Worm (Caenorhabditis elegans) whole organism, L1 larva: Measurements from ENCODE around the gene T03F6.3.

ENCODE experiments used
- C34B4.2 ChIP-seq: sonication (generic microtip); optimal IDR thresholded peaks from 2 replicates; lab custom pipeline; 2017; ENCODE audit warnings: mild to moderate bottlenecking, missing genetic modification characterization, missing compliant biosample characterization
- F16B12.6 ChIP-seq: fragments of 150-350 bp; optimal IDR thresholded peaks from 2 replicates; lab custom pipeline; 2014; ENCODE audit warnings: missing biosample characterization, missing genetic modification characterization
- Y116A8C.19 ChIP-seq: sonication (generic microtip); optimal IDR thresholded peaks from 2 replicates; lab custom pipeline; 2016; ENCODE audit warnings: missing compliant biosample characterization, missing genetic modification characterization, borderline replicate concordance
- aly-2 ChIP-seq: fragments of 150-350 bp; optimal IDR thresholded peaks from 2 replicates; lab custom pipeline; 2014; ENCODE audit warnings: missing biosample characterization, missing genetic modification characterization
- ama-1 ChIP-seq: fragments of 150-350 bp; optimal IDR thresholded peaks from 2 replicates; lab custom pipeline; 2014
- blmp-1 ChIP-seq: fragments of 150-350 bp; optimal IDR thresholded peaks from 2 replicates; lab custom pipeline; 2014; ENCODE audit warnings: missing biosample characterization, missing genetic modification characterization
- ceh-82 ChIP-seq, 3 experiments: fragments of 150-350 bp in 1 of 3; sonication (generic microtip) in 2 of 3; optimal IDR thresholded peaks; 2 replicates each; lab custom pipeline; 2014 to 2017; ENCODE audit warnings: missing biosample characterization in 3 of 3, missing genetic modification characterization in 3 of 3
- ceh-88 ChIP-seq: fragments of 200-800 bp; sonication (Bioruptor generic); IDR thresholded peaks from 2 replicates; pipeline ENCODE4 v1.3.6; 2022; ENCODE audit warnings: missing genetic modification characterization, missing compliant biosample characterization
- ceh-90 ChIP-seq: sonication (generic microtip); optimal IDR thresholded peaks from 2 replicates; lab custom pipeline; 2016; ENCODE audit warnings: missing genetic modification characterization, missing compliant biosample characterization
- ces-1 ChIP-seq: fragments of 150-350 bp; optimal IDR thresholded peaks from 2 replicates; lab custom pipeline; 2014; ENCODE audit warnings: missing biosample characterization, missing genetic modification reagents, missing genetic modification characterization
- dpl-1 ChIP-seq, 3 experiments: fragments of 150-350 bp in 2 of 3; sonication (generic microtip) in 1 of 3; optimal IDR thresholded peaks; 2 replicates each; lab custom pipeline; 2014 to 2017; ENCODE audit warnings: missing biosample characterization in 3 of 3, missing genetic modification characterization in 3 of 3, missing genetic modification reagents in 3 of 3
- dsc-1 ChIP-seq: sonication (generic microtip); optimal IDR thresholded peaks from 2 replicates; lab custom pipeline; 2016; ENCODE audit warnings: mild to moderate bottlenecking, missing genetic modification characterization, missing compliant biosample characterization
- efl-1 ChIP-seq, 4 experiments: fragments of 150-350 bp; optimal IDR thresholded peaks in 3 of 4; peaks in 1 of 4; 1 replicate in 1 of 4; 2 replicates in 3 of 4; lab custom pipeline; 2014; ENCODE audit warnings: missing biosample characterization in 2 of 4, missing genetic modification characterization in 2 of 4, missing genetic modification reagents in 2 of 4
- elt-3 ChIP-seq, 6 experiments: fragments of 150-350 bp in 1 of 6; sonication (generic microtip); optimal IDR thresholded peaks; 2 replicates each; lab custom pipeline; 2017 to 2018; ENCODE audit warnings: missing biosample characterization in 6 of 6, missing genetic modification characterization in 6 of 6, inconsistent platforms in 1 of 6
- ets-5 ChIP-seq: fragments of 200-800 bp; sonication (Bioruptor generic); IDR thresholded peaks from 2 replicates; pipeline ENCODE4 v1.3.6; 2022; ENCODE audit warnings: missing genetic modification characterization, missing compliant biosample characterization
- fkh-10 ChIP-seq: sonication (generic microtip); optimal IDR thresholded peaks from 2 replicates; lab custom pipeline; 2017; ENCODE audit warnings: missing biosample characterization, missing genetic modification reagents, missing genetic modification characterization
- fkh-4 ChIP-seq: sonication (generic microtip); optimal IDR thresholded peaks from 2 replicates; lab custom pipeline; 2016; ENCODE audit warnings: missing compliant biosample characterization, missing genetic modification characterization, borderline replicate concordance
- fkh-8 ChIP-seq: sonication (generic microtip); optimal IDR thresholded peaks from 2 replicates; lab custom pipeline; 2016; ENCODE audit warnings: mild to moderate bottlenecking, missing genetic modification characterization, missing compliant biosample characterization
- hlh-4 ChIP-seq: sonication (generic microtip); optimal IDR thresholded peaks from 2 replicates; lab custom pipeline; 2016; ENCODE audit warnings: mild to moderate bottlenecking, missing genetic modification characterization, missing compliant biosample characterization
- hpl-2 ChIP-seq: fragments of 150-350 bp; optimal IDR thresholded peaks from 2 replicates; lab custom pipeline; 2014; ENCODE audit warnings: missing biosample characterization, missing genetic modification reagents, missing genetic modification characterization
- irx-1 ChIP-seq: sonication (generic microtip); optimal IDR thresholded peaks from 2 replicates; lab custom pipeline; 2016; ENCODE audit warnings: missing genetic modification characterization, missing compliant biosample characterization
- isw-1 ChIP-seq: fragments of 200-800 bp; sonication (Bioruptor generic); IDR thresholded peaks from 2 replicates; pipeline ENCODE4 v1.3.6; 2022; ENCODE audit warnings: missing genetic modification characterization, missing compliant biosample characterization
- jun-1 ChIP-seq: fragments of 150-350 bp; optimal IDR thresholded peaks from 2 replicates; lab custom pipeline; 2014; ENCODE audit warnings: missing biosample characterization, missing genetic modification reagents, missing genetic modification characterization
- lin-13 ChIP-seq: fragments of 150-350 bp; optimal IDR thresholded peaks from 2 replicates; lab custom pipeline; 2014; ENCODE audit warnings: missing biosample characterization, missing genetic modification reagents, missing genetic modification characterization
- lin-14 ChIP-seq: fragments of 200-800 bp; sonication (Bioruptor generic); optimal IDR thresholded peaks from 2 replicates; lab custom pipeline; 2018; ENCODE audit warnings: mild to moderate bottlenecking, missing genetic modification characterization, moderate library complexity, missing compliant biosample characterization
- lin-35 ChIP-seq, 2 experiments: fragments of 150-350 bp; optimal IDR thresholded peaks; 2 replicates each; lab custom pipeline; 2014; ENCODE audit warnings: missing biosample characterization in 2 of 2, missing genetic modification characterization in 2 of 2, missing genetic modification reagents in 2 of 2
- lin-39 ChIP-seq: fragments of 150-350 bp; optimal IDR thresholded peaks from 2 replicates; lab custom pipeline; 2014; ENCODE audit warnings: missing biosample characterization, missing genetic modification reagents, missing genetic modification characterization
- lir-3 ChIP-seq: sonication (generic microtip); optimal IDR thresholded peaks from 2 replicates; lab custom pipeline; 2016; ENCODE audit warnings: mild to moderate bottlenecking, missing genetic modification characterization, moderate library complexity, missing compliant biosample characterization; ENCODE audit not compliant: poor library complexity
- lsy-2 ChIP-seq, 2 experiments: fragments of 150-350 bp; optimal IDR thresholded peaks; 2 replicates each; lab custom pipeline; 2014; ENCODE audit warnings: missing biosample characterization in 2 of 2, missing genetic modification characterization in 2 of 2
- mab-9 ChIP-seq: fragments of 200-800 bp; sonication (Bioruptor generic); IDR thresholded peaks from 2 replicates; pipeline ENCODE4 v1.3.6; 2022; ENCODE audit warnings: missing genetic modification reagents, missing genetic modification characterization, missing compliant biosample characterization
- mef-2 ChIP-seq: fragments of 150-350 bp; optimal IDR thresholded peaks from 2 replicates; lab custom pipeline; 2014; ENCODE audit warnings: missing biosample characterization, missing genetic modification characterization
- mep-1 ChIP-seq: fragments of 150-350 bp; optimal IDR thresholded peaks from 2 replicates; lab custom pipeline; 2014; ENCODE audit warnings: missing biosample characterization, missing genetic modification characterization
- nhr-19 ChIP-seq: fragments of 200-800 bp; sonication (Bioruptor generic); conservative IDR thresholded peaks from 2 replicates; pipeline ENCODE4 v1.3.6; 2022; ENCODE audit warnings: missing genetic modification characterization, missing compliant biosample characterization
- nhr-20 ChIP-seq: sonication (generic microtip); optimal IDR thresholded peaks from 2 replicates; lab custom pipeline; 2016; ENCODE audit warnings: mild to moderate bottlenecking, missing genetic modification characterization, missing compliant biosample characterization
- nhr-47 ChIP-seq: sonication (generic microtip); optimal IDR thresholded peaks from 2 replicates; lab custom pipeline; 2016; ENCODE audit warnings: mild to moderate bottlenecking, missing genetic modification characterization, moderate library complexity, missing compliant biosample characterization
- nhr-77 ChIP-seq: fragments of 150-350 bp; optimal IDR thresholded peaks from 2 replicates; lab custom pipeline; 2014; ENCODE audit warnings: missing biosample characterization, missing genetic modification characterization
- nhr-84 ChIP-seq: sonication (generic microtip); optimal IDR thresholded peaks from 2 replicates; lab custom pipeline; 2017; ENCODE audit warnings: missing biosample characterization, missing genetic modification characterization
- nhr-85 ChIP-seq: sonication (generic microtip); peaks from one replicate; lab custom pipeline; 2016; ENCODE audit warnings: missing genetic modification characterization, inconsistent platforms, missing compliant biosample characterization
- nhr-90 ChIP-seq: sonication (generic microtip); optimal IDR thresholded peaks from 2 replicates; lab custom pipeline; 2016; ENCODE audit warnings: mild to moderate bottlenecking, missing genetic modification characterization, missing compliant biosample characterization; ENCODE audit not compliant: poor library complexity
- pax-3 ChIP-seq: fragments of 200-800 bp; sonication (Bioruptor generic); optimal IDR thresholded peaks from 2 replicates; lab custom pipeline; 2018; ENCODE audit warnings: mild to moderate bottlenecking, missing genetic modification characterization, moderate library complexity, missing compliant biosample characterization
- pqm-1 ChIP-seq: sonication (generic microtip); optimal IDR thresholded peaks from 3 replicates; lab custom pipeline; 2017; ENCODE audit warnings: missing biosample characterization, missing genetic modification characterization
- rnt-1 ChIP-seq: sonication (generic microtip); optimal IDR thresholded peaks from 2 replicates; lab custom pipeline; 2016; ENCODE audit warnings: mild to moderate bottlenecking, missing genetic modification characterization, moderate library complexity, missing compliant biosample characterization
- snpc-4 ChIP-seq: fragments of 150-350 bp; optimal IDR thresholded peaks from 2 replicates; lab custom pipeline; 2014; ENCODE audit warnings: missing biosample characterization, missing genetic modification characterization
- sox-4 ChIP-seq: sonication (generic microtip); optimal IDR thresholded peaks from 2 replicates; lab custom pipeline; 2016; ENCODE audit warnings: missing genetic modification characterization, missing compliant biosample characterization
- sptf-1 ChIP-seq: fragments of 150-350 bp; optimal IDR thresholded peaks from 2 replicates; lab custom pipeline; 2014; ENCODE audit warnings: missing biosample characterization, missing genetic modification characterization
- tbx-2 ChIP-seq: sonication (generic microtip); optimal IDR thresholded peaks from 2 replicates; lab custom pipeline; 2016; ENCODE audit warnings: missing genetic modification characterization, missing compliant biosample characterization
- tlp-1 ChIP-seq: fragments of 150-350 bp; optimal IDR thresholded peaks from 2 replicates; lab custom pipeline; 2014; ENCODE audit warnings: missing biosample characterization, missing genetic modification characterization
- unc-98 ChIP-seq: fragments of 200-800 bp; sonication (Bioruptor generic); IDR thresholded peaks from 2 replicates; pipeline ENCODE4 v1.3.6; 2022; ENCODE audit warnings: missing genetic modification characterization, missing compliant biosample characterization
- ztf-11 ChIP-seq, 2 experiments: sonication (generic microtip); optimal IDR thresholded peaks; 2 replicates each; lab custom pipeline; 2016 to 2017; ENCODE audit warnings: missing genetic modification characterization in 2 of 2, missing biosample characterization in 1 of 2, missing compliant biosample characterization in 1 of 2
- ztf-4 ChIP-seq: fragments of 150-350 bp; optimal IDR thresholded peaks from 2 replicates; lab custom pipeline; 2014; ENCODE audit warnings: missing biosample characterization, missing genetic modification characterization

Gene T03F6.3

DNA sequence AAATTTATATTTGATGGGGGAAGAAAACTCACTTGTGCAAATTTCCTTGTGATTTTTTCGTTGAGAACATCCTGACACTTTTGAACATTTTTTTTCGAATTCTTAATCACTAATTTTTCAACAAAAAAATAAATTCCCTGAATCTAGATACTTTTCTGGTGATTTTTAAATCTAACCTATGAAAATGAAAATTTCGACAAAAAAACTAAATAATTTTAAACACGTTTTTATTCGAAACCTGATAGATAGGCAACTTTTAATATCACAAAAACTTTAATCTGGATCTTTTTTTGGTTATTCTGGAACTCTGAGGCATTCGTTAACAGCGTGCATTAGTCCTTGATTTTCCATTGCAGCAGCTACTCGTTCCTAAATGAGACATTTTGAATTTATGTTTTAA, 47.6 kb downstream of the T03F6.3 start, which contains the start of gene F45G2.9:
Gene F45G2.9 (minus strand): TSS at position 101 of the 400 bp plus-strand sequence.
- TF ChIP-seq tlp-1 (tag; lab: Kevin White, UChicago) (no peak), lin-35 (GFP tag; optimal IDR thresholded peaks at IDR 0.05; lab: Kevin White, UChicago) (no peak), nhr-77 (tag; lab: Kevin White, UChicago) (no peak), lin-39 (tag; lab: Kevin White, UChicago) (no peak), rnt-1 (no peak), mef-2 (tag; lab: Kevin White, UChicago) (no peak), fkh-4 (tag; lab: Kevin White, UChicago) (no peak)
- TF ChIP-seq, all 84 proteins: peak for 0

DNA sequence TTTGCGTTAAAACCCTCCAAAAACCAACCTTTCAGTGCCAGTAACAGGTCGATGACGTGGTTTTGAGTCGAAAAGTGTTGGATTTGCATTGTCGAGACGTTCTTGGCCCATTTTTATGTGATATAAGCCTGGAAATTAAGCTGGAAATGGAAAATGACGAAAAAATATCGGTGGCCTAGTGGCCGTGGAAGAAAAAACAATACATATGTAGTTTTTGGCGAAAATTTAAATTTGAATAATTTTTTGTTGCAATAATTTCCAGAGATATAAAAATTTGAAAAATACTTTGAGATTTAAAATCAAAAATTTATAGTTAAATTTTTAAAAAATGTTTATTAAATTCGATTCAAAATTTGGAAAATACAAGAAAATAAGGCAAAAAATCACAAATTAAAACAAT, 50.2 kb downstream of the T03F6.3 start, which contains the start of gene ciao-2B:
Gene ciao-2B (minus strand): TSS at position 130 of the 400 bp plus-strand sequence.
- no peak for TF ChIP-seq sptf-1 (tag; lab: Kevin White, UChicago)
- no peak for TF ChIP-seq nhr-84
- TF ChIP-seq unc-98: peak; percentile 9; the same call in 1 of the 2 replicates
- no peak for TF ChIP-seq mef-2 (tag; lab: Kevin White, UChicago)
- TF ChIP-seq pax-3: no peak
- TF ChIP-seq mab-9 (GFP tag; lab: Robert Waterston, UW): no peak
- peak; percentile 52 for TF ChIP-seq dsc-1 (tag; lab: Kevin White, UChicago)
- no peak for TF ChIP-seq aly-2 (tag; lab: Kevin White, UChicago)
- peak; percentile 79 to 89 (median 87) for TF ChIP-seq dpl-1 (GFP tag; optimal IDR thresholded peaks at IDR 0.05; lab: Kevin White, UChicago)
- TF ChIP-seq nhr-77 (tag; lab: Kevin White, UChicago): no peak
- no peak for TF ChIP-seq ceh-88
- TF ChIP-seq lsy-2 (tag; optimal IDR thresholded peaks at IDR 0.05; lab: Kevin White, UChicago): peak; percentile 38 to 71
- TF ChIP-seq nhr-47: peak; percentile 70
- TF ChIP-seq nhr-19 (GFP tag; lab: Robert Waterston, UW): no peak
- no peak for TF ChIP-seq ama-1 (lab: Kevin White, UChicago)
- TF ChIP-seq hlh-4 (tag; lab: Kevin White, UChicago): no peak
- TF ChIP-seq mep-1 (tag; lab: Kevin White, UChicago): peak; percentile 0
- no peak for TF ChIP-seq ets-5 (GFP tag; lab: Robert Waterston, UW)
- peak; percentile 66 for TF ChIP-seq nhr-85 (tag; lab: Kevin White, UChicago)
- TF ChIP-seq ces-1: no peak
- no peak for TF ChIP-seq Y116A8C.19 (tag; lab: Kevin White, UChicago)
- no peak for TF ChIP-seq fkh-8 (tag; lab: Kevin White, UChicago)
- no peak for TF ChIP-seq fkh-10 (GFP tag; lab: Kevin White, UChicago)
- TF ChIP-seq ceh-82 (tag; optimal IDR thresholded peaks at IDR 0.05; lab: Kevin White, UChicago): peak in 1 of 3 experiments; percentile 35
- TF ChIP-seq jun-1 (tag; lab: Kevin White, UChicago): no peak
- no peak for TF ChIP-seq pqm-1 (tag; lab: Kevin White, UChicago)
- TF ChIP-seq ceh-90 (tag; lab: Kevin White, UChicago): peak; percentile 83
- no peak for TF ChIP-seq F16B12.6 (tag; lab: Kevin White, UChicago)
- TF ChIP-seq tbx-2 (tag; lab: Kevin White, UChicago): peak; percentile 59
- TF ChIP-seq elt-3 (tag; optimal IDR thresholded peaks at IDR 0.05; lab: Kevin White, UChicago): no peak
- no peak for TF ChIP-seq snpc-4
- no peak for TF ChIP-seq rnt-1
- peak; percentile 6 for TF ChIP-seq sox-4 (tag; lab: Kevin White, UChicago)
- peak; percentile 55 for TF ChIP-seq irx-1
- no peak for TF ChIP-seq ztf-4 (tag; lab: Kevin White, UChicago)
- TF ChIP-seq efl-1 (optimal IDR thresholded peaks at IDR 0.05; lab: Kevin White, UChicago): peak; percentile 25 to 88
- TF ChIP-seq efl-1 (GFP tag; optimal IDR thresholded peaks at IDR 0.05 in 1 of 2; lab: Kevin White, UChicago): peak; percentile 91 to 99
- 0 out of 2 replicates have a peak, but pooled peaks have one; percentile 22 for TF ChIP-seq isw-1 (GFP tag; lab: Robert Waterston, UW)
- TF ChIP-seq blmp-1: no peak
- peak in 1 of 2 experiments; percentile 47 for TF ChIP-seq ztf-11 (tag; optimal IDR thresholded peaks at IDR 0.05; lab: Kevin White, UChicago)
- peak; percentile 76 for TF ChIP-seq lir-3 (tag; lab: Kevin White, UChicago)
- no peak for TF ChIP-seq lin-14 (GFP tag; lab: Kevin White, UChicago)
- no peak for TF ChIP-seq lin-13 (GFP tag; lab: Kevin White, UChicago)
- no peak for TF ChIP-seq nhr-20 (tag; lab: Kevin White, UChicago)
- TF ChIP-seq nhr-90: peak; percentile 62
- TF ChIP-seq hpl-2: no peak
- TF ChIP-seq fkh-4 (tag; lab: Kevin White, UChicago): peak; percentile 5
- TF ChIP-seq C34B4.2 (tag; lab: Kevin White, UChicago): no peak
